Fruit fly (Drosophila melanogaster) whole organism, embryonic: Measurements from ENCODE around the gene CG5968.

ENCODE experiments used
- Atf6 ChIP-seq: fragments of 200-800 bp; sonication (Bioruptor generic); IDR thresholded peaks from 2 replicates; pipeline ENCODE4 v1.3.6; 2022; ENCODE audit warnings: missing biosample characterization, missing genetic modification characterization
- Bgb ChIP-seq: fragments of 200-800 bp; sonication (Bioruptor generic); IDR thresholded peaks from 2 replicates; pipeline ENCODE4 v1.3.6; 2022; ENCODE audit warnings: missing biosample characterization, missing genetic modification characterization; ENCODE audit not compliant: partially characterized antibody
- CG1024 ChIP-seq: fragments of 200-800 bp; sonication (Bioruptor generic); IDR thresholded peaks from 2 replicates; pipeline ENCODE4 v1.3.6; 2022; ENCODE audit warnings: missing biosample characterization, missing genetic modification characterization
- CG10267 ChIP-seq: fragments of 200-800 bp; sonication (Bioruptor generic); optimal IDR thresholded peaks from 2 replicates; lab custom pipeline; 2018; ENCODE audit warnings: missing biosample characterization, mild to moderate bottlenecking, missing genetic modification characterization, moderate library complexity
- CG12744 ChIP-seq: fragments of 200-800 bp; sonication (Bioruptor generic); optimal IDR thresholded peaks from 2 replicates; lab custom pipeline; 2016; ENCODE audit warnings: missing biosample characterization, missing genetic modification characterization
- CG12769 ChIP-seq: fragments of 200-800 bp; sonication (Bioruptor generic); optimal IDR thresholded peaks from 2 replicates; lab custom pipeline; 2019; ENCODE audit warnings: missing biosample characterization, mild to moderate bottlenecking, missing genetic modification characterization, moderate library complexity
- CG12942 ChIP-seq: fragments of 200-800 bp; sonication (Bioruptor generic); optimal IDR thresholded peaks from 3 replicates; lab custom pipeline; 2016; ENCODE audit warnings: missing biosample characterization, missing genetic modification characterization
- CG14710 ChIP-seq: fragments of 200-800 bp; sonication (Bioruptor generic); optimal IDR thresholded peaks from 3 replicates; lab custom pipeline; 2019; ENCODE audit warnings: missing biosample characterization, mild to moderate bottlenecking, missing genetic modification characterization, moderate library complexity
- CG15073 ChIP-seq: fragments of 200-800 bp; sonication (Bioruptor generic); optimal IDR thresholded peaks from 2 replicates; lab custom pipeline; 2016; ENCODE audit warnings: missing biosample characterization, missing genetic modification characterization
- CG1603 ChIP-seq: fragments of 200-800 bp; sonication (Bioruptor generic); optimal IDR thresholded peaks from 2 replicates; lab custom pipeline; 2019; ENCODE audit warnings: missing biosample characterization, mild to moderate bottlenecking, missing genetic modification characterization, moderate library complexity
- CG16815 ChIP-seq: fragments of 200-800 bp; sonication (Bioruptor generic); optimal IDR thresholded peaks from 3 replicates; lab custom pipeline; 2017; ENCODE audit warnings: missing biosample characterization, mild to moderate bottlenecking, missing genetic modification characterization
- CG17328 ChIP-seq: fragments of 200-800 bp; sonication (Bioruptor generic); IDR thresholded peaks from 2 replicates; pipeline ENCODE4 v1.3.6; 2022; ENCODE audit warnings: missing biosample characterization, missing genetic modification characterization
- CG18262 ChIP-seq: fragments of 200-800 bp; optimal IDR thresholded peaks from 3 replicates; lab custom pipeline; 2019; ENCODE audit warnings: missing biosample characterization, mild to moderate bottlenecking, missing genetic modification characterization, moderate library complexity
- CG31441 ChIP-seq: fragments of 200-800 bp; sonication (Bioruptor generic); IDR thresholded peaks from 2 replicates; pipeline ENCODE4 v1.3.6; 2022; ENCODE audit warnings: missing biosample characterization, missing genetic modification characterization
- CG32532 ChIP-seq: fragments of 200-800 bp; sonication (Bioruptor generic); IDR thresholded peaks from 2 replicates; pipeline ENCODE4 v1.3.6; 2022; ENCODE audit warnings: missing biosample characterization, missing genetic modification characterization
- CG32767 ChIP-seq: fragments of 200-800 bp; sonication (Bioruptor generic); IDR thresholded peaks from 2 replicates; pipeline ENCODE4 v1.3.6; 2022; ENCODE audit warnings: missing biosample characterization, missing genetic modification characterization
- CG3407 ChIP-seq: fragments of 200-800 bp; sonication (Bioruptor generic); optimal IDR thresholded peaks from 2 replicates; lab custom pipeline; 2018; ENCODE audit warnings: missing biosample characterization, mild to moderate bottlenecking, missing genetic modification characterization
- CG4328 ChIP-seq: fragments of 200-800 bp; sonication (Bioruptor generic); optimal IDR thresholded peaks from 3 replicates; lab custom pipeline; 2017; ENCODE audit warnings: missing biosample characterization, missing genetic modification reagents, missing genetic modification characterization
- CG4404 ChIP-seq: fragments of 200-800 bp; sonication (Bioruptor generic); IDR thresholded peaks from 2 replicates; pipeline ENCODE4 v1.3.6; 2022; ENCODE audit warnings: missing biosample characterization, missing genetic modification characterization
- CG5180 ChIP-seq: fragments of 200-800 bp; sonication (Bioruptor generic); optimal IDR thresholded peaks from 3 replicates; lab custom pipeline; 2017; ENCODE audit warnings: missing biosample characterization, missing genetic modification characterization, mild to moderate bottlenecking, moderate library complexity, missing genetic modification reagents
- CG9437 ChIP-seq: fragments of 200-800 bp; sonication (Bioruptor generic); optimal IDR thresholded peaks from 2 replicates; lab custom pipeline; 2018; ENCODE audit warnings: missing biosample characterization, mild to moderate bottlenecking, missing genetic modification characterization
- Dek ChIP-seq: fragments of 200-800 bp; sonication (Bioruptor generic); optimal IDR thresholded peaks from 3 replicates; lab custom pipeline; 2019; ENCODE audit warnings: missing biosample characterization, mild to moderate bottlenecking, missing genetic modification characterization, moderate library complexity
- Doc3 ChIP-seq: fragments of 200-800 bp; sonication (Bioruptor generic); IDR thresholded peaks from 3 replicates; pipeline ENCODE4 v1.3.6; 2022; ENCODE audit warnings: missing biosample characterization, missing genetic modification characterization; ENCODE audit not compliant: partially characterized antibody
- Eip74EF ChIP-seq, 2 experiments: fragments of 200-800 bp in 1 of 2; fragments of >200 bp in 1 of 2; sonication (Bioruptor generic) in 1 of 2; optimal IDR thresholded peaks; 2 replicates each; lab custom pipeline; 2017 to 2019; ENCODE audit warnings: missing biosample characterization in 2 of 2, missing genetic modification characterization in 2 of 2, mild to moderate bottlenecking in 1 of 2, moderate library complexity in 1 of 2
- Elba2 ChIP-seq: fragments of 200-800 bp; sonication (Bioruptor generic); optimal IDR thresholded peaks from 3 replicates; lab custom pipeline; 2016; ENCODE audit warnings: missing biosample characterization, missing genetic modification characterization
- Ets65A ChIP-seq: fragments of 200-800 bp; sonication (Bioruptor generic); peaks from one replicate; lab custom pipeline; 2016; ENCODE audit warnings: missing biosample characterization, missing genetic modification characterization
- GATAe ChIP-seq: fragments of 200-800 bp; sonication (Bioruptor generic); conservative IDR thresholded peaks from 2 replicates; pipeline ENCODE4 v1.3.6; 2022; ENCODE audit warnings: missing biosample characterization, missing genetic modification characterization
- Hand ChIP-seq: fragments of 200-800 bp; sonication (Bioruptor generic); optimal IDR thresholded peaks from 2 replicates; lab custom pipeline; 2017; ENCODE audit warnings: mild to moderate bottlenecking, missing biosample characterization, missing genetic modification reagents, missing genetic modification characterization
- Jarid2 ChIP-seq: fragments of 200-800 bp; sonication (Bioruptor generic); optimal IDR thresholded peaks from 3 replicates; lab custom pipeline; 2017; ENCODE audit warnings: mild to moderate bottlenecking, missing biosample characterization, missing genetic modification reagents, missing genetic modification characterization
- Trl ChIP-seq, 3 experiments: fragments of >200 bp in 2 of 3; fragments of 200-800 bp in 1 of 3; sonication (Bioruptor generic) in 1 of 3; optimal IDR thresholded peaks; 2 replicates in 1 of 3; 3 replicates in 2 of 3; lab custom pipeline; 2016 to 2017; ENCODE audit warnings: missing biosample characterization in 1 of 3, missing genetic modification characterization in 1 of 3
- bigmax ChIP-seq: fragments of 200-800 bp; sonication (Bioruptor generic); optimal IDR thresholded peaks from 2 replicates; lab custom pipeline; 2018; ENCODE audit warnings: missing biosample characterization, mild to moderate bottlenecking, missing genetic modification characterization
- crol ChIP-seq: fragments of 200-800 bp; sonication (Bioruptor generic); IDR thresholded peaks from 2 replicates; pipeline ENCODE4 v1.3.6; 2022; ENCODE audit warnings: missing biosample characterization, missing genetic modification characterization
- crp ChIP-seq, 2 experiments: fragments of 200-800 bp; sonication (Bioruptor generic); optimal IDR thresholded peaks; 2 replicates in 1 of 2; 3 replicates in 1 of 2; lab custom pipeline; 2017; ENCODE audit warnings: missing biosample characterization in 2 of 2, missing genetic modification characterization in 2 of 2, mild to moderate bottlenecking in 1 of 2, moderate library complexity in 1 of 2
- fd3F ChIP-seq: fragments of 200-800 bp; sonication (Bioruptor generic); optimal IDR thresholded peaks from 2 replicates; lab custom pipeline; 2018; ENCODE audit warnings: missing biosample characterization, mild to moderate bottlenecking, missing genetic modification characterization, moderate library complexity
- fd64A ChIP-seq: fragments of 200-800 bp; sonication (Bioruptor generic); optimal IDR thresholded peaks from 3 replicates; lab custom pipeline; 2018; ENCODE audit warnings: missing biosample characterization, mild to moderate bottlenecking, missing genetic modification characterization
- fru ChIP-seq: fragments of >200 bp; optimal IDR thresholded peaks from 2 replicates; lab custom pipeline; 2017
- lola ChIP-seq, 3 experiments: fragments of >200 bp in 2 of 3; fragments of 200-800 bp in 1 of 3; sonication (Bioruptor generic) in 1 of 3; optimal IDR thresholded peaks; 2 replicates each; lab custom pipeline; 2017 to 2019; ENCODE audit warnings: missing biosample characterization in 3 of 3, missing genetic modification characterization in 3 of 3, mild to moderate bottlenecking in 1 of 3, moderate library complexity in 1 of 3
- lov ChIP-seq, 2 experiments: fragments of 200-800 bp in 1 of 2; fragments of >200 bp in 1 of 2; sonication (Bioruptor generic) in 1 of 2; IDR thresholded peaks in 1 of 2; optimal IDR thresholded peaks in 1 of 2; 2 replicates in 1 of 2; 3 replicates in 1 of 2; pipeline versions ENCODE4 v1.3.6 to Lab custom; 2017 to 2022; ENCODE audit warnings: missing biosample characterization in 1 of 2, missing genetic modification characterization in 1 of 2
- oc ChIP-seq: fragments of 200-800 bp; sonication (Bioruptor generic); optimal IDR thresholded peaks from 2 replicates; lab custom pipeline; 2018; ENCODE audit warnings: missing biosample characterization, mild to moderate bottlenecking, missing genetic modification characterization, moderate library complexity
- onecut ChIP-seq: fragments of 200-800 bp; sonication (Bioruptor generic); IDR thresholded peaks from 2 replicates; pipeline ENCODE4 v1.3.6; 2022; ENCODE audit warnings: missing biosample characterization, missing genetic modification characterization
- pnt ChIP-seq: fragments of 200-800 bp; sonication (Bioruptor generic); optimal IDR thresholded peaks from 3 replicates; lab custom pipeline; 2016; ENCODE audit warnings: missing biosample characterization, missing genetic modification characterization
- pzg ChIP-seq: fragments of 200-800 bp; sonication (Bioruptor generic); optimal IDR thresholded peaks from 3 replicates; lab custom pipeline; 2018; ENCODE audit warnings: missing biosample characterization, mild to moderate bottlenecking, missing genetic modification characterization, moderate library complexity
- salm ChIP-seq: fragments of 200-800 bp; sonication (Bioruptor generic); optimal IDR thresholded peaks from 2 replicates; lab custom pipeline; 2018; ENCODE audit warnings: missing biosample characterization, mild to moderate bottlenecking, missing genetic modification characterization
- seq ChIP-seq: fragments of 200-800 bp; sonication (Bioruptor generic); IDR thresholded peaks from 2 replicates; pipeline ENCODE4 v1.3.6; 2022; ENCODE audit warnings: missing biosample characterization, missing genetic modification characterization
- sim ChIP-seq: fragments of 200-800 bp; sonication (Bioruptor generic); IDR thresholded peaks from 2 replicates; pipeline ENCODE4 v1.3.6; 2022; ENCODE audit warnings: missing biosample characterization, missing genetic modification characterization
- so ChIP-seq: fragments of 200-800 bp; sonication (Bioruptor generic); IDR thresholded peaks from 3 replicates; pipeline ENCODE4 v1.3.6; 2022; ENCODE audit warnings: missing biosample characterization, missing genetic modification characterization
- stc ChIP-seq: fragments of 200-800 bp; sonication (Bioruptor generic); IDR thresholded peaks from 2 replicates; pipeline ENCODE4 v1.3.6; 2022; ENCODE audit warnings: missing biosample characterization, missing genetic modification characterization
- stwl ChIP-seq: fragments of 200-800 bp; sonication (Bioruptor generic); optimal IDR thresholded peaks from 3 replicates; lab custom pipeline; 2018; ENCODE audit warnings: missing biosample characterization, mild to moderate bottlenecking, missing genetic modification characterization, moderate library complexity
- zf30C ChIP-seq: fragments of 200-800 bp; sonication (Bioruptor generic); optimal IDR thresholded peaks from 3 replicates; lab custom pipeline; 2018; ENCODE audit warnings: missing biosample characterization, mild to moderate bottlenecking, missing genetic modification characterization

The CG5968 gene

DNA sequence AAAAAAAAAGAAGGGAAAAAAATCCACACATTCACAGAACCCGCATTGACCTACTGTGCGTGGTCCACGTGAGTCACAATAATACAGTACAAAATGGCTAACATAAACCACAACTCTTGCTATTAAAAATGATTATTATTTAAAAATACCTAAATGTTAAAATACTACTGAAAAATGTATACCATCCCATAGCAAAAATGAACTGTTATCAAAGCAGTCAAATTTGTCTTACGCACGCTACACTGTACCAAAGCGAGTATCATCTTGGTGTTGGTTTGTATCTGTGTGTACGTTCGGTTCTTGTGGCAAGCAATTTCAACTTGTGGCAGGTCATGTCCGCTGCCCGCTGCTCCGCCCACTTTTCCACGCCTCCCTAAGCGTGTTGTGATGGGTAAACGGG lies 49.3 kb downstream of the CG5968 start (continued):
- peak; percentile 69 for TF ChIP-seq CG4328 (GFP tag; lab: Kevin White, UChicago)
- TF ChIP-seq lov (optimal IDR thresholded peaks at IDR 0.05; lab: Kevin White, UChicago) = no peak
- peak; percentile 92 for TF ChIP-seq lov (GFP tag; IDR thresholded peaks at IDR 0.05; lab: Robert Waterston, UW)
- no peak for TF ChIP-seq Bgb
- peak; percentile 85 for TF ChIP-seq CG12942 (GFP tag; lab: Kevin White, UChicago)
- TF ChIP-seq onecut (GFP tag; lab: Robert Waterston, UW) = peak; percentile 87
- TF ChIP-seq Elba2 (GFP tag; lab: Kevin White, UChicago) = no peak
- TF ChIP-seq CG17328 (GFP tag; lab: Robert Waterston, UW) = peak; percentile 93
- TF ChIP-seq CG5180 (GFP tag; lab: Kevin White, UChicago) = peak; percentile 55
- peak; percentile 72 for TF ChIP-seq fd64A (GFP tag; lab: Kevin White, UChicago)
- peak; percentile 91 for TF ChIP-seq Dek (tag; lab: Kevin White, UChicago)
- TF ChIP-seq so (GFP tag; lab: Robert Waterston, UW) = peak; percentile 90; the same call in 2 of the 3 replicates
- peak in 1 of 2 experiments; percentile 79 for TF ChIP-seq Eip74EF (GFP tag; optimal IDR thresholded peaks at IDR 0.05; lab: Kevin White, UChicago)
- TF ChIP-seq crp (GFP tag; optimal IDR thresholded peaks at IDR 0.05; lab: Kevin White, UChicago) = peak in 1 of 2 experiments; percentile 44
- TF ChIP-seq pnt (GFP tag; lab: Kevin White, UChicago) = peak; percentile 88
- no peak for TF ChIP-seq bigmax (GFP tag; lab: Kevin White, UChicago)
- TF ChIP-seq CG10267 (tag; lab: Kevin White, UChicago) = peak; percentile 84
- TF ChIP-seq stc (GFP tag; lab: Robert Waterston, UW) = peak; percentile 91
- TF ChIP-seq CG9437 (GFP tag; lab: Kevin White, UChicago) = peak; percentile 82
- TF ChIP-seq CG15073 (GFP tag; lab: Kevin White, UChicago) = peak; percentile 74
- peak; percentile 87 for TF ChIP-seq CG16815 (GFP tag; lab: Kevin White, UChicago)
- TF ChIP-seq Trl (optimal IDR thresholded peaks at IDR 0.05; lab: Kevin White, UChicago) = no peak
- TF ChIP-seq Trl (GFP tag; optimal IDR thresholded peaks at IDR 0.05; lab: Kevin White, UChicago) = peak; percentile 93
- TF ChIP-seq CG3407 (GFP tag; lab: Kevin White, UChicago) = peak; percentile 83
- peak; percentile 78 for TF ChIP-seq CG1024 (GFP tag; lab: Robert Waterston, UW)
- peak in 1 of 3 experiments; percentile 91 for TF ChIP-seq lola (GFP tag; optimal IDR thresholded peaks at IDR 0.05; lab: Kevin White, UChicago)
- peak; percentile 44 for TF ChIP-seq Jarid2
- TF ChIP-seq CG12769 (tag; lab: Kevin White, UChicago) = peak; percentile 96
- peak; percentile 85 for TF ChIP-seq CG14710 (tag; lab: Kevin White, UChicago)
- TF ChIP-seq CG12744 = peak; percentile 41
- TF ChIP-seq oc = peak; percentile 93
- TF ChIP-seq salm (tag; lab: Kevin White, UChicago) = peak; percentile 89
- peak; percentile 93 for TF ChIP-seq Ets65A
- TF ChIP-seq CG18262 (tag; lab: Kevin White, UChicago) = peak; percentile 85
- TF ChIP-seq CG32767 (GFP tag; lab: Robert Waterston, UW) = peak; percentile 88
- TF ChIP-seq CG31441 (GFP tag; lab: Robert Waterston, UW) = peak; percentile 74
- peak; percentile 90 for TF ChIP-seq Atf6 (GFP tag; lab: Robert Waterston, UW)
- peak; percentile 27 for TF ChIP-seq stwl (tag; lab: Kevin White, UChicago)
- peak; percentile 87 for TF ChIP-seq sim (GFP tag; lab: Robert Waterston, UW)
- TF ChIP-seq pzg (GFP tag; lab: Kevin White, UChicago) = peak; percentile 6
- peak; percentile 84 for TF ChIP-seq Hand (GFP tag; lab: Kevin White, UChicago)
- no peak for TF ChIP-seq Doc3
- peak; percentile 87 for TF ChIP-seq seq (GFP tag; lab: Robert Waterston, UW)
- 0 out of 2 replicates have a peak, but pooled peaks have one; percentile 27 for TF ChIP-seq GATAe (GFP tag; lab: Robert Waterston, UW)
- TF ChIP-seq CG4404 (GFP tag; lab: Robert Waterston, UW) = peak; percentile 93
- peak; percentile 96 for TF ChIP-seq CG1603
- TF ChIP-seq CG32532 (GFP tag; lab: Robert Waterston, UW) = peak; percentile 92
- peak; percentile 82 for TF ChIP-seq fd3F (GFP tag; lab: Kevin White, UChicago)
- no peak for TF ChIP-seq fru (lab: Kevin White, UChicago)
- no peak for TF ChIP-seq zf30C (GFP tag; lab: Kevin White, UChicago)
- peak; percentile 72 for TF ChIP-seq crol (GFP tag; lab: Robert Waterston, UW)
